Fruit fly (Drosophila melanogaster): ENCODE measurements around the gene CG14855.

CG14855 gene

dm6 chr3R:14754806-14755488 lies 41.2 kb upstream of the CG14855 start (continued):
- no peak for TF ChIP-seq Stat92E (GFP tag; optimal IDR thresholded peaks at IDR 0.05)
- peak; percentile 23 for TF ChIP-seq CG2712 (tag; optimal IDR thresholded peaks at IDR 0.05)
- TF ChIP-seq CHES-1-like (GFP tag; optimal IDR thresholded peaks at IDR 0.05): no peak
- TF ChIP-seq mld (GFP tag; IDR thresholded peaks at IDR 0.05; ENCODE audit: partially characterized antibody): no peak
- TF ChIP-seq CG11504 (tag; optimal IDR thresholded peaks at IDR 0.05): peak; percentile 70
- no peak for TF ChIP-seq CG5245 (GFP tag; optimal IDR thresholded peaks at IDR 0.05)
- TF ChIP-seq jing (GFP tag; optimal IDR thresholded peaks at IDR 0.05): no peak
- no peak for TF ChIP-seq Neu2 (GFP tag; optimal IDR thresholded peaks at IDR 0.05; ENCODE audit: borderline replicate concordance)
- TF ChIP-seq corto (GFP tag; optimal IDR thresholded peaks at IDR 0.05): peak; percentile 77
- TF ChIP-seq D (optimal IDR thresholded peaks at IDR 0.05): no peak
- TF ChIP-seq D (GFP tag; optimal IDR thresholded peaks at IDR 0.05): no peak
- 0 out of 3 replicates have a peak, but pooled peaks have one; percentile 55 for TF ChIP-seq ci (GFP tag; IDR thresholded peaks at IDR 0.05)
- TF ChIP-seq fru (optimal IDR thresholded peaks at IDR 0.05): no peak
- TF ChIP-seq B-H1 (GFP tag; IDR thresholded peaks at IDR 0.05): peak; percentile 56; the same call in 1 of the 3 replicates
- peak; percentile 70 for TF ChIP-seq slbo (GFP tag; IDR thresholded peaks at IDR 0.05)
- TF ChIP-seq shn (GFP tag; optimal IDR thresholded peaks at IDR 0.05): no peak
- TF ChIP-seq CG12942 (GFP tag; optimal IDR thresholded peaks at IDR 0.05): no peak
- TF ChIP-seq CG12769 (tag; optimal IDR thresholded peaks at IDR 0.05): peak; percentile 17
- no peak for TF ChIP-seq CG7357 (GFP tag; IDR thresholded peaks at IDR 0.05)
- peak; percentile 67 for TF ChIP-seq CG18599 (GFP tag; optimal IDR thresholded peaks at IDR 0.05)
- TF ChIP-seq kah (GFP tag; optimal IDR thresholded peaks at IDR 0.05): no peak
- peak; percentile 62; the same call in 1 of the 3 replicates for TF ChIP-seq ase (GFP tag; IDR thresholded peaks at IDR 0.05)
- no peak for TF ChIP-seq dm (GFP tag; optimal IDR thresholded peaks at IDR 0.05)
- TF ChIP-seq Scr (GFP tag; IDR thresholded peaks at IDR 0.05; ENCODE audit: partially characterized antibody): no peak
- TF ChIP-seq CG1603 (tag; optimal IDR thresholded peaks at IDR 0.05): peak; percentile 35
- peak; percentile 2 for TF ChIP-seq sens (GFP tag)
- no peak for TF ChIP-seq CG6272 (GFP tag; IDR thresholded peaks at IDR 0.05)
- no peak for TF ChIP-seq Sry-β (GFP tag; optimal IDR thresholded peaks at IDR 0.05)
- no peak for TF ChIP-seq CG12659 (GFP tag; optimal IDR thresholded peaks at IDR 0.05)
- peak; percentile 58; the same call in 1 of the 3 replicates for TF ChIP-seq dysf (GFP tag; IDR thresholded peaks at IDR 0.05)
- TF ChIP-seq repo (GFP tag; optimal IDR thresholded peaks at IDR 0.05): no peak
- peak; percentile 32 for TF ChIP-seq Xbp1 (GFP tag; optimal IDR thresholded peaks at IDR 0.05)
- no peak for TF ChIP-seq Bdp1 (GFP tag; optimal IDR thresholded peaks at IDR 0.05)
- no peak for TF ChIP-seq z (GFP tag; IDR thresholded peaks at IDR 0.05)
- no peak for TF ChIP-seq Dad (GFP tag; optimal IDR thresholded peaks at IDR 0.05)
- no peak for TF ChIP-seq CG4617 (GFP tag; optimal IDR thresholded peaks at IDR 0.05; ENCODE audit: borderline replicate concordance)
- no peak for TF ChIP-seq YL-1 (GFP tag; optimal IDR thresholded peaks at IDR 0.05)
- no peak for TF ChIP-seq jigr1 (GFP tag; IDR thresholded peaks at IDR 0.05)
- TF ChIP-seq CG32532 (GFP tag; IDR thresholded peaks at IDR 0.05): peak; percentile 57; the same call in 1 of the 2 replicates
- TF ChIP-seq klu (GFP tag; IDR thresholded peaks at IDR 0.05): no peak
- TF ChIP-seq CG9609 (GFP tag; optimal IDR thresholded peaks at IDR 0.05): no peak
- no peak for TF ChIP-seq bowl (GFP tag; IDR thresholded peaks at IDR 0.05)
- TF ChIP-seq CG7786 (GFP tag; optimal IDR thresholded peaks at IDR 0.05): no peak
- peak in 1 of 2 experiments; percentile 17 for TF ChIP-seq bsh (GFP tag; optimal IDR thresholded peaks at IDR 0.05)
- TF ChIP-seq MTF-1 (GFP tag; optimal IDR thresholded peaks at IDR 0.05; ENCODE audit: borderline replicate concordance): no peak
- TF ChIP-seq Gug (GFP tag; IDR thresholded peaks at IDR 0.05): 0 out of 4 replicates have a peak, but pooled peaks have one; percentile 9
- TF ChIP-seq Nf-YA (GFP tag; IDR thresholded peaks at IDR 0.05): no peak
- TF ChIP-seq knrl (GFP tag; IDR thresholded peaks at IDR 0.05; ENCODE audit: partially characterized antibody): no peak
- TF ChIP-seq CG11398 (GFP tag; optimal IDR thresholded peaks at IDR 0.05): no peak
- TF ChIP-seq Myb (GFP tag; optimal IDR thresholded peaks at IDR 0.05): no peak
